Fruit fly (Drosophila melanogaster) whole organism, embryonic: ENCODE results near the gene CaMKI.

Experiments
- Adf1 ChIP-seq: fragments of 200-800 bp; sonication (Bioruptor generic); IDR thresholded peaks from 2 replicates; pipeline ENCODE4 v1.3.6; 2022; ENCODE audit warnings: missing biosample characterization, missing genetic modification characterization
- Awh ChIP-seq: fragments of 200-800 bp; sonication (Bioruptor generic); IDR thresholded peaks from 2 replicates; pipeline ENCODE4, ENCODE4 v1.3.6; 2022; ENCODE audit warnings: missing biosample characterization, missing genetic modification characterization
- CG14441 ChIP-seq: fragments of 200-800 bp; sonication (Bioruptor generic); IDR thresholded peaks from 2 replicates; pipeline ENCODE4 v1.3.6; 2022; ENCODE audit warnings: missing biosample characterization, missing genetic modification characterization
- CG17186 ChIP-seq: fragments of 200-800 bp; sonication (Bioruptor generic); optimal IDR thresholded peaks from 3 replicates; lab custom pipeline; 2017; ENCODE audit warnings: missing biosample characterization, missing genetic modification reagents, missing genetic modification characterization
- CG17361 ChIP-seq: fragments of 200-800 bp; sonication (Bioruptor generic); IDR thresholded peaks from 3 replicates; pipeline ENCODE4 v1.3.6; 2022; ENCODE audit warnings: missing biosample characterization, missing genetic modification characterization
- CG17385 ChIP-seq: fragments of 200-800 bp; sonication (Bioruptor generic); optimal IDR thresholded peaks from 3 replicates; lab custom pipeline; 2018; ENCODE audit warnings: missing biosample characterization, mild to moderate bottlenecking, missing genetic modification characterization
- CG17568 ChIP-seq: fragments of 200-800 bp; sonication (Bioruptor generic); optimal IDR thresholded peaks from 2 replicates; lab custom pipeline; 2018; ENCODE audit warnings: missing biosample characterization, mild to moderate bottlenecking, missing genetic modification characterization, moderate library complexity
- CG17802 ChIP-seq: fragments of 200-800 bp; sonication (Bioruptor generic); optimal IDR thresholded peaks from 2 replicates; lab custom pipeline; 2018; ENCODE audit warnings: missing biosample characterization, mild to moderate bottlenecking, missing genetic modification characterization, moderate library complexity
- CG17912 ChIP-seq: fragments of 200-800 bp; sonication (Bioruptor generic); optimal IDR thresholded peaks from 2 replicates; lab custom pipeline; 2018; ENCODE audit warnings: missing biosample characterization, mild to moderate bottlenecking, missing genetic modification characterization
- CG2116 ChIP-seq: fragments of 200-800 bp; sonication (Bioruptor generic); optimal IDR thresholded peaks from 3 replicates; lab custom pipeline; 2018; ENCODE audit warnings: missing biosample characterization, mild to moderate bottlenecking, missing genetic modification characterization
- CG2199 ChIP-seq: fragments of 200-800 bp; sonication (Bioruptor generic); IDR thresholded peaks from 3 replicates; pipeline ENCODE4 v1.3.6; 2022; ENCODE audit warnings: missing biosample characterization, missing genetic modification characterization
- CG34422 ChIP-seq: fragments of 200-800 bp; sonication (Bioruptor generic); IDR thresholded peaks from 3 replicates; pipeline ENCODE4 v1.3.6; 2022; ENCODE audit warnings: missing biosample characterization, missing genetic modification characterization
- CG43689 ChIP-seq: fragments of 200-800 bp; sonication (Bioruptor generic); IDR thresholded peaks from 2 replicates; pipeline ENCODE4 v1.3.6; 2022; ENCODE audit warnings: missing biosample characterization, missing genetic modification characterization
- CG7839 ChIP-seq: fragments of 200-800 bp; sonication (Bioruptor generic); optimal IDR thresholded peaks from 3 replicates; lab custom pipeline; 2018; ENCODE audit warnings: missing biosample characterization, mild to moderate bottlenecking, missing genetic modification characterization, moderate library complexity
- CG7928 ChIP-seq: fragments of 200-800 bp; sonication (Bioruptor generic); optimal IDR thresholded peaks from 2 replicates; lab custom pipeline; 2017; ENCODE audit warnings: missing biosample characterization, mild to moderate bottlenecking, missing genetic modification characterization
- CG8388 ChIP-seq: fragments of 200-800 bp; sonication (Bioruptor generic); optimal IDR thresholded peaks from 2 replicates; lab custom pipeline; 2019; ENCODE audit warnings: missing biosample characterization, mild to moderate bottlenecking, missing genetic modification characterization, moderate library complexity
- CG9727 ChIP-seq: fragments of 200-800 bp; sonication (Bioruptor generic); optimal IDR thresholded peaks from 3 replicates; lab custom pipeline; 2017; ENCODE audit warnings: missing biosample characterization, mild to moderate bottlenecking, missing genetic modification characterization
- CoRest ChIP-seq: fragments of 200-800 bp; sonication (Bioruptor generic); optimal IDR thresholded peaks from 3 replicates; lab custom pipeline; 2018; ENCODE audit warnings: missing biosample characterization, mild to moderate bottlenecking, missing genetic modification characterization, moderate library complexity
- Dp ChIP-seq: fragments of 200-800 bp; sonication (Bioruptor generic); optimal IDR thresholded peaks from 2 replicates; lab custom pipeline; 2018; ENCODE audit warnings: missing biosample characterization, mild to moderate bottlenecking, missing genetic modification characterization, moderate library complexity
- Elba2 ChIP-seq: fragments of 200-800 bp; sonication (Bioruptor generic); optimal IDR thresholded peaks from 3 replicates; lab custom pipeline; 2016; ENCODE audit warnings: missing biosample characterization, missing genetic modification characterization
- Gug ChIP-seq: fragments of 200-800 bp; sonication (Bioruptor generic); IDR thresholded peaks from 4 replicates; pipeline ENCODE4 v1.3.6; 2022; ENCODE audit warnings: missing biosample characterization, missing genetic modification characterization
- H2.0 ChIP-seq: fragments of 200-800 bp; sonication (Bioruptor generic); IDR thresholded peaks from 2 replicates; pipeline ENCODE4 v1.3.6; 2022; ENCODE audit warnings: missing biosample characterization, missing genetic modification characterization
- Kr ChIP-seq: fragments of 200-800 bp; sonication (Bioruptor generic); optimal IDR thresholded peaks from 2 replicates; lab custom pipeline; 2017; ENCODE audit warnings: missing biosample characterization, mild to moderate bottlenecking, missing genetic modification characterization
- Lhr ChIP-seq: fragments of 200-800 bp; sonication (Bioruptor generic); optimal IDR thresholded peaks from 3 replicates; lab custom pipeline; 2017; ENCODE audit warnings: mild to moderate bottlenecking, missing biosample characterization, missing genetic modification reagents, missing genetic modification characterization
- Max ChIP-seq: fragments of 200-800 bp; sonication (Bioruptor generic); optimal IDR thresholded peaks from 2 replicates; lab custom pipeline; 2016; ENCODE audit warnings: missing biosample characterization, mild to moderate bottlenecking, missing genetic modification characterization
- NC2α ChIP-seq: fragments of 200-800 bp; sonication (Bioruptor generic); optimal IDR thresholded peaks from 2 replicates; lab custom pipeline; 2016; ENCODE audit warnings: missing biosample characterization, missing genetic modification characterization
- Nf-YA ChIP-seq: fragments of 200-800 bp; sonication (Bioruptor generic); IDR thresholded peaks from 2 replicates; pipeline ENCODE4 v1.3.6; 2022; ENCODE audit warnings: missing biosample characterization, missing genetic modification characterization
- Oli ChIP-seq: fragments of 200-800 bp; sonication (Bioruptor generic); optimal IDR thresholded peaks from 2 replicates; lab custom pipeline; 2018; ENCODE audit warnings: missing biosample characterization, mild to moderate bottlenecking, missing genetic modification characterization, moderate library complexity
- Optix ChIP-seq: fragments of 200-800 bp; sonication (Bioruptor generic); IDR thresholded peaks from 3 replicates; pipeline ENCODE4 v1.3.6; 2022; ENCODE audit warnings: missing biosample characterization, missing genetic modification characterization
- Ravus ChIP-seq: fragments of 200-800 bp; sonication (Bioruptor generic); IDR thresholded peaks from 2 replicates; pipeline ENCODE4 v1.3.6; 2022; ENCODE audit warnings: missing biosample characterization, missing genetic modification characterization
- Sin3A ChIP-seq: fragments of >200 bp; optimal IDR thresholded peaks from 2 replicates; lab custom pipeline; 2018
- al ChIP-seq: fragments of 200-800 bp; sonication (Bioruptor generic); IDR thresholded peaks from 2 replicates; pipeline ENCODE4 v1.3.6; 2022; ENCODE audit warnings: missing biosample characterization, missing genetic modification characterization
- bbx ChIP-seq: fragments of 200-800 bp; sonication (Bioruptor generic); IDR thresholded peaks from 2 replicates; pipeline ENCODE4 v1.3.6; 2022; ENCODE audit warnings: missing biosample characterization, missing genetic modification characterization; ENCODE audit not compliant: partially characterized antibody
- btn ChIP-seq: fragments of 200-800 bp; sonication (Bioruptor generic); optimal IDR thresholded peaks from 2 replicates; lab custom pipeline; 2016; ENCODE audit warnings: missing biosample characterization, missing genetic modification characterization
- chinmo ChIP-seq: fragments of 200-800 bp; sonication (Bioruptor generic); IDR thresholded peaks from 4 replicates; pipeline ENCODE4 v1.3.6; 2022; ENCODE audit warnings: missing biosample characterization, missing genetic modification characterization; ENCODE audit not compliant: partially characterized antibody
- danr ChIP-seq: fragments of 200-800 bp; sonication (Bioruptor generic); IDR thresholded peaks from 2 replicates; pipeline ENCODE4 v1.3.6; 2022; ENCODE audit warnings: missing biosample characterization, missing genetic modification characterization
- dpn ChIP-seq, 2 experiments: fragments of 200-800 bp; sonication (Bioruptor generic); optimal IDR thresholded peaks; 3 replicates each; lab custom pipeline; 2016; ENCODE audit warnings: missing biosample characterization in 2 of 2, missing genetic modification characterization in 2 of 2
- eyg ChIP-seq: fragments of 200-800 bp; sonication (Bioruptor generic); optimal IDR thresholded peaks from 3 replicates; lab custom pipeline; 2016; ENCODE audit warnings: missing biosample characterization, missing genetic modification characterization
- fd96Cb ChIP-seq: fragments of 200-800 bp; sonication (Bioruptor generic); optimal IDR thresholded peaks from 2 replicates; lab custom pipeline; 2018; ENCODE audit warnings: missing biosample characterization, mild to moderate bottlenecking, missing genetic modification characterization, moderate library complexity
- knrl ChIP-seq: fragments of 200-800 bp; sonication (Bioruptor generic); IDR thresholded peaks from 3 replicates; pipeline ENCODE4 v1.3.6; 2022; ENCODE audit warnings: missing biosample characterization, missing genetic modification characterization; ENCODE audit not compliant: partially characterized antibody
- onecut ChIP-seq: fragments of 200-800 bp; sonication (Bioruptor generic); IDR thresholded peaks from 2 replicates; pipeline ENCODE4 v1.3.6; 2022; ENCODE audit warnings: missing biosample characterization, missing genetic modification characterization
- peb ChIP-seq: fragments of 200-800 bp; sonication (Bioruptor generic); IDR thresholded peaks from 2 replicates; pipeline ENCODE4 v1.3.6; 2022; ENCODE audit warnings: missing biosample characterization, missing genetic modification characterization
- psq ChIP-seq: fragments of 200-800 bp; sonication (Bioruptor generic); optimal IDR thresholded peaks from 2 replicates; lab custom pipeline; 2017; ENCODE audit warnings: missing biosample characterization, missing genetic modification characterization
- row ChIP-seq: fragments of 200-800 bp; sonication (Bioruptor generic); IDR thresholded peaks from 3 replicates; pipeline ENCODE4 v1.3.6; 2022; ENCODE audit warnings: missing biosample characterization, missing genetic modification characterization
- salm ChIP-seq: fragments of 200-800 bp; sonication (Bioruptor generic); optimal IDR thresholded peaks from 2 replicates; lab custom pipeline; 2018; ENCODE audit warnings: missing biosample characterization, mild to moderate bottlenecking, missing genetic modification characterization
- scrt ChIP-seq: fragments of 200-800 bp; sonication (Bioruptor generic); optimal IDR thresholded peaks from 2 replicates; lab custom pipeline; 2018; ENCODE audit warnings: missing biosample characterization, mild to moderate bottlenecking, missing genetic modification characterization, moderate library complexity
- sd ChIP-seq: fragments of 200-800 bp; sonication (Bioruptor generic); optimal IDR thresholded peaks from 3 replicates; lab custom pipeline; 2018; ENCODE audit warnings: missing biosample characterization, mild to moderate bottlenecking, missing genetic modification characterization, moderate library complexity
- ssp ChIP-seq: fragments of 200-800 bp; sonication (Bioruptor generic); IDR thresholded peaks from 2 replicates; pipeline ENCODE4 v1.3.6; 2022; ENCODE audit warnings: missing biosample characterization, missing genetic modification characterization
- trem ChIP-seq: fragments of 200-800 bp; optimal IDR thresholded peaks from 3 replicates; lab custom pipeline; 2019; ENCODE audit warnings: missing biosample characterization, mild to moderate bottlenecking, missing genetic modification characterization, moderate library complexity
- ttk ChIP-seq: fragments of 200-800 bp; sonication (Bioruptor generic); IDR thresholded peaks from 2 replicates; pipeline ENCODE4 v2.1.2; 2022; ENCODE audit warnings: missing biosample characterization, missing genetic modification characterization
- zfh2 ChIP-seq: fragments of 200-800 bp; sonication (Bioruptor generic); optimal IDR thresholded peaks from 2 replicates; lab custom pipeline; 2016; ENCODE audit warnings: missing biosample characterization, missing genetic modification characterization

Gene CaMKI

DNA sequence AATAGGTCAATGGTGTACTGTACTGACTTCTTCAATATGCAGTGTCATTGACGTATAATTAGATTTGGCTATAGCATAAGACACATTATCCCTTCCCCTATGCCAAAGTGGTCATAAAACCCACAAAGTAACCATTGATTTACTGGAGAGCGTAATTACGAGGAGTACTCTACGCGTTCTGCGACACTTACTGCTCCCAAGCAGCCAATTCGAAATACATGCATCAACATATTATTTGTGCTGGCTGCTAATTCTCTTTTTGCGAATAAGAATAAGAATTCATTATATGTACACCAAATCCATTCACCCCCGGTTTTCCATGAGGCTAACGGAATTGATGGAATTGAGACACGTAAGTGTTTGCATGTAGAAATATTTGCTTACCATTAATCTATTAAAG, 47.3 kb downstream of the CaMKI start:
- no peak for TF ChIP-seq scrt (GFP tag; lab: Kevin White, UChicago)
- TF ChIP-seq CG14441 (GFP tag; lab: Robert Waterston, UW) = no peak
- TF ChIP-seq Lhr (GFP tag; lab: Kevin White, UChicago) = no peak
- TF ChIP-seq Elba2 (GFP tag; lab: Kevin White, UChicago) = peak; percentile 83
- no peak for TF ChIP-seq psq
- TF ChIP-seq dpn (GFP tag; optimal IDR thresholded peaks at IDR 0.05; lab: Kevin White, UChicago) = no peak
- TF ChIP-seq CG9727 (GFP tag; lab: Kevin White, UChicago) = no peak
- TF ChIP-seq Dp (GFP tag; lab: Kevin White, UChicago) = no peak
- no peak for TF ChIP-seq btn (GFP tag; lab: Kevin White, UChicago)
- no peak for TF ChIP-seq Max (GFP tag; lab: Kevin White, UChicago)
- peak; percentile 57; the same call in 1 of the 3 replicates for TF ChIP-seq CG2199 (GFP tag; lab: Robert Waterston, UW)
- no peak for TF ChIP-seq NC2α (GFP tag; lab: Kevin White, UChicago)
- no peak for TF ChIP-seq fd96Cb (tag; lab: Kevin White, UChicago)
- TF ChIP-seq CoRest (tag; lab: Kevin White, UChicago) = no peak
- TF ChIP-seq ttk (GFP tag; lab: Robert Waterston, UW) = no peak
- no peak for TF ChIP-seq CG17802

DNA sequence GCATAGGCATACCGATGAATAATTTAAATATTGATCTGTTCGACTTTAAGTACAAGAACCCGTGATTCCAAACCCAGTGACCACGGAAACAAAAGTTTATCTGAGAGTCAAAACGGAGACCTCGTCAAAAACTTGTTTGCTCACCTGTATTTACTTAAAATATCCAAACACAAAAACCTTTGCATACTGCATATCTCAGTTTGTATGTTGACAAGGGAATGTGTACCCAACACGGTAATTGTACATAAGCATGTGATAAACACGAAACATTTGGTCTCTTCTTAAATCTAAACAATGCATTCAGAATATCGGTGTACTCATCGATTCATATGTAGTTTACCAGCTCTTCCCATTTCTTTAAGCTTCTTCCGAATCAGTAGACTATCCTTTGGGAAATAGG, 52.4 kb downstream of the CaMKI start:
- TF ChIP-seq chinmo (GFP tag; lab: Robert Waterston, UW) (0 out of 4 replicates have a peak, but pooled peaks have one; percentile 51), eyg (GFP tag; lab: Kevin White, UChicago) (peak; percentile 90), CG2116 (GFP tag; lab: Kevin White, UChicago) (peak; percentile 82), Gug (GFP tag; lab: Robert Waterston, UW) (no peak), onecut (GFP tag; lab: Robert Waterston, UW) (peak; percentile 91), CG7928 (GFP tag; lab: Kevin White, UChicago) (peak; percentile 59), peb (GFP tag; lab: Robert Waterston, UW) (peak; percentile 56; the same call in 1 of the 2 replicates), CG17568 (GFP tag; lab: Kevin White, UChicago) (peak; percentile 97), salm (tag; lab: Kevin White, UChicago) (peak; percentile 93), Adf1 (GFP tag; lab: Robert Waterston, UW) (no peak), CG8388 (GFP tag; lab: Kevin White, UChicago) (peak; percentile 78), H2.0 (no peak; the same call in none of the 2 replicates), Kr (GFP tag; lab: Kevin White, UChicago) (peak; percentile 100), CG17361 (GFP tag; lab: Robert Waterston, UW) (peak; percentile 78; the same call in 2 of the 3 replicates), ssp (no peak), danr (GFP tag; lab: Robert Waterston, UW) (peak; percentile 70; the same call in 1 of the 2 replicates), Optix (no peak), sd (tag; lab: Kevin White, UChicago) (peak; percentile 83), Oli (peak; percentile 69), Awh (GFP tag; lab: Robert Waterston, UW) (peak; percentile 97), row (GFP tag; lab: Robert Waterston, UW) (peak; percentile 13; the same call in 1 of the 3 replicates), trem (tag; lab: Kevin White, UChicago) (peak; percentile 87), Ravus (GFP tag; lab: Robert Waterston, UW) (no peak; the same call in 1 of the 2 replicates), knrl (GFP tag; lab: Robert Waterston, UW) (no peak), CG17912 (GFP tag; lab: Kevin White, UChicago) (peak; percentile 96), CG17385 (peak; percentile 82), CG43689 (no peak), CG34422 (GFP tag; lab: Robert Waterston, UW) (no peak; the same call in 2 of the 3 replicates), al (no peak), Nf-YA (GFP tag; lab: Robert Waterston, UW) (peak; percentile 93), zfh2 (GFP tag; lab: Kevin White, UChicago) (peak; percentile 25), CG7839 (tag; lab: Kevin White, UChicago) (peak; percentile 78), CG17186 (GFP tag; lab: Kevin White, UChicago) (peak; percentile 85), Sin3A (lab: Kevin White, UChicago) (no peak), bbx (GFP tag; lab: Robert Waterston, UW) (no peak)
